Worm (Caenorhabditis elegans) whole organism, L4 larva: ENCODE data around the gene ric-7.

Experiments used
- F44E2.7 ChIP-seq: fragments of 200-800 bp; sonication (Bioruptor generic); IDR thresholded peaks from 2 replicates; pipeline ENCODE4 v2.1.2; 2022; ENCODE audit warnings: missing genetic modification characterization, missing compliant biosample characterization
- F49E8.2 ChIP-seq: sonication (generic microtip); optimal IDR thresholded peaks from 2 replicates; lab custom pipeline; 2016; ENCODE audit warnings: missing compliant biosample characterization, mild to moderate bottlenecking, missing genetic modification characterization, borderline replicate concordance
- T20F7.1 ChIP-seq: fragments of 200-800 bp; sonication (Bioruptor generic); optimal IDR thresholded peaks from 2 replicates; lab custom pipeline; 2018; ENCODE audit warnings: mild to moderate bottlenecking, missing genetic modification characterization, missing compliant biosample characterization
- T26A8.4 ChIP-seq: fragments of 200-800 bp; sonication (Bioruptor generic); IDR thresholded peaks from 2 replicates; pipeline ENCODE4 v1.3.6; 2022; ENCODE audit warnings: missing genetic modification characterization, missing compliant biosample characterization
- Y75B8A.6 ChIP-seq: fragments of 200-800 bp; sonication (Bioruptor generic); IDR thresholded peaks from 2 replicates; pipeline ENCODE4 v1.3.6; 2022; ENCODE audit warnings: missing genetic modification reagents, missing genetic modification characterization, missing compliant biosample characterization
- ZK337.2 ChIP-seq: fragments of 200-800 bp; sonication (Bioruptor generic); IDR thresholded peaks from 2 replicates; pipeline ENCODE4 v1.3.6; 2022; ENCODE audit warnings: missing genetic modification reagents, missing genetic modification characterization, missing compliant biosample characterization
- aly-2 ChIP-seq: sonication (generic microtip); optimal IDR thresholded peaks from 2 replicates; lab custom pipeline; 2018; ENCODE audit warnings: missing biosample characterization, missing genetic modification characterization
- ceh-44 ChIP-seq: fragments of 200-800 bp; sonication (Bioruptor generic); IDR thresholded peaks from 2 replicates; pipeline ENCODE4 v1.3.6; 2022; ENCODE audit warnings: missing genetic modification reagents, missing genetic modification characterization, missing compliant biosample characterization
- ceh-62 ChIP-seq: sonication (generic microtip); optimal IDR thresholded peaks from 2 replicates; lab custom pipeline; 2017; ENCODE audit warnings: missing biosample characterization, missing genetic modification characterization
- ces-1 ChIP-seq: fragments of 150-350 bp; sonication (generic microtip); optimal IDR thresholded peaks from 4 replicates; lab custom pipeline; 2014; ENCODE audit warnings: missing biosample characterization, missing genetic modification reagents, missing genetic modification characterization
- cey-2 ChIP-seq: sonication (generic microtip); optimal IDR thresholded peaks from 3 replicates; lab custom pipeline; 2017; ENCODE audit warnings: missing genetic modification characterization, mild to moderate bottlenecking, missing compliant biosample characterization, antibody characterized with exemption, borderline replicate concordance; ENCODE audit not compliant: insufficient read depth
- ctbp-1 ChIP-seq: fragments of 200-800 bp; sonication (Bioruptor generic); IDR thresholded peaks from 2 replicates; pipeline ENCODE4 v1.3.6; 2022; ENCODE audit warnings: missing genetic modification reagents, missing genetic modification characterization, missing compliant biosample characterization
- daf-8 ChIP-seq: fragments of 200-800 bp; sonication (Bioruptor generic); IDR thresholded peaks from 2 replicates; pipeline ENCODE4 v1.3.6; 2022; ENCODE audit warnings: missing genetic modification characterization, missing compliant biosample characterization
- dmd-6 ChIP-seq: fragments of 200-800 bp; sonication (Bioruptor generic); IDR thresholded peaks from 2 replicates; pipeline ENCODE4 v1.3.6; 2022; ENCODE audit warnings: missing genetic modification reagents, missing genetic modification characterization, missing compliant biosample characterization
- dmd-9 ChIP-seq: fragments of 200-800 bp; sonication (Bioruptor generic); IDR thresholded peaks from 2 replicates; pipeline ENCODE4 v1.3.6; 2022; ENCODE audit warnings: missing genetic modification reagents, missing genetic modification characterization, missing compliant biosample characterization
- duxl-1 ChIP-seq: sonication (generic microtip); optimal IDR thresholded peaks from 2 replicates; lab custom pipeline; 2016; ENCODE audit warnings: mild to moderate bottlenecking, missing genetic modification characterization, moderate library complexity, missing compliant biosample characterization; ENCODE audit not compliant: poor library complexity
- dve-1 ChIP-seq: sonication (generic microtip); optimal IDR thresholded peaks from 2 replicates; lab custom pipeline; 2017; ENCODE audit warnings: antibody characterized with exemption, mild to moderate bottlenecking, missing genetic modification characterization, missing compliant biosample characterization; ENCODE audit not compliant: insufficient read depth
- egl-43 ChIP-seq: fragments of 200-800 bp; sonication (Bioruptor generic); IDR thresholded peaks from 2 replicates; pipeline ENCODE4 v1.3.6; 2022; ENCODE audit warnings: missing genetic modification reagents, missing genetic modification characterization, missing compliant biosample characterization
- fkh-10 ChIP-seq: fragments of 150-350 bp; optimal IDR thresholded peaks from 2 replicates; lab custom pipeline; 2014; ENCODE audit warnings: missing biosample characterization, missing genetic modification reagents, missing genetic modification characterization
- jun-1 ChIP-seq: fragments of 150-350 bp; optimal IDR thresholded peaks from 2 replicates; lab custom pipeline; 2014; ENCODE audit warnings: missing biosample characterization, missing genetic modification reagents, missing genetic modification characterization
- lim-7 ChIP-seq: fragments of 200-800 bp; sonication (Bioruptor generic); IDR thresholded peaks from 2 replicates; pipeline ENCODE4 v1.3.6; 2022; ENCODE audit warnings: missing genetic modification characterization, missing compliant biosample characterization
- lin-29 ChIP-seq: fragments of 200-800 bp; sonication (Bioruptor generic); IDR thresholded peaks from 2 replicates; pipeline ENCODE4 v1.3.6; 2022; ENCODE audit warnings: missing genetic modification reagents, missing genetic modification characterization, missing compliant biosample characterization
- lin-38 ChIP-seq: fragments of 200-800 bp; sonication (Bioruptor generic); IDR thresholded peaks from 2 replicates; pipeline ENCODE4 v1.3.6; 2022; ENCODE audit warnings: missing genetic modification reagents, missing genetic modification characterization, missing compliant biosample characterization
- madf-5 ChIP-seq, 2 experiments: fragments of 200-800 bp; sonication (Bioruptor generic); IDR thresholded peaks; 2 replicates each; pipeline ENCODE4 v1.3.6; 2022; ENCODE audit warnings: missing compliant biosample characterization in 2 of 2, missing genetic modification characterization in 2 of 2
- mdt-29 ChIP-seq: fragments of 200-800 bp; sonication (Bioruptor generic); IDR thresholded peaks from 2 replicates; pipeline ENCODE4 v1.3.6; 2022; ENCODE audit warnings: missing genetic modification reagents, missing genetic modification characterization, missing compliant biosample characterization
- mep-1 ChIP-seq: fragments of 150-350 bp; sonication (generic microtip); optimal IDR thresholded peaks from 3 replicates; lab custom pipeline; 2014; ENCODE audit warnings: missing biosample characterization, missing genetic modification characterization
- mes-2 ChIP-seq: sonication (generic microtip); optimal IDR thresholded peaks from 2 replicates; lab custom pipeline; 2016; ENCODE audit warnings: missing genotype, mild to moderate bottlenecking, missing genetic modification characterization, missing compliant biosample characterization; ENCODE audit not compliant: poor library complexity, severe bottlenecking
- mxl-3 ChIP-seq: fragments of 200-800 bp; sonication (Bioruptor generic); optimal IDR thresholded peaks from 2 replicates; lab custom pipeline; 2018; ENCODE audit warnings: mild to moderate bottlenecking, missing genetic modification characterization, missing compliant biosample characterization
- nhr-102 ChIP-seq: sonication (generic microtip); optimal IDR thresholded peaks from 2 replicates; lab custom pipeline; 2016; ENCODE audit warnings: mild to moderate bottlenecking, missing genetic modification characterization, moderate library complexity, missing compliant biosample characterization
- nhr-237 ChIP-seq: sonication (generic microtip); optimal IDR thresholded peaks from 2 replicates; lab custom pipeline; 2017; ENCODE audit warnings: missing biosample characterization, missing genetic modification characterization
- nhr-25 ChIP-seq: sonication (generic microtip); optimal IDR thresholded peaks from 2 replicates; lab custom pipeline; 2017; ENCODE audit warnings: missing genetic modification characterization, mild to moderate bottlenecking, missing compliant biosample characterization, antibody characterized with exemption, moderate library complexity, borderline replicate concordance; ENCODE audit not compliant: insufficient read depth
- nhr-41 ChIP-seq: fragments of 200-800 bp; sonication (Bioruptor generic); IDR thresholded peaks from 2 replicates; pipeline ENCODE4 v1.3.6; 2022; ENCODE audit warnings: missing genetic modification reagents, missing genetic modification characterization, missing compliant biosample characterization
- nhr-6 ChIP-seq: fragments of 150-350 bp; optimal IDR thresholded peaks from 2 replicates; lab custom pipeline; 2014; ENCODE audit warnings: missing biosample characterization, missing genetic modification characterization
- php-3 ChIP-seq: fragments of 200-800 bp; sonication (Bioruptor generic); IDR thresholded peaks from 2 replicates; pipeline ENCODE4 v1.3.6; 2022; ENCODE audit warnings: missing genetic modification reagents, missing genetic modification characterization, missing compliant biosample characterization
- saeg-2 ChIP-seq: fragments of 200-800 bp; sonication (Bioruptor generic); IDR thresholded peaks from 2 replicates; pipeline ENCODE4 v1.3.6; 2022; ENCODE audit warnings: missing genetic modification reagents, missing genetic modification characterization, missing compliant biosample characterization
- set-16 ChIP-seq: fragments of 200-800 bp; sonication (Bioruptor generic); IDR thresholded peaks from 2 replicates; pipeline ENCODE4 v1.3.6; 2022; ENCODE audit warnings: missing genetic modification reagents, missing genetic modification characterization, missing compliant biosample characterization
- tag-97 ChIP-seq: fragments of 200-800 bp; sonication (Bioruptor generic); IDR thresholded peaks from 2 replicates; pipeline ENCODE4 v1.3.6; 2022; ENCODE audit warnings: missing genetic modification characterization, missing compliant biosample characterization
- tra-1 ChIP-seq: fragments of 200-800 bp; sonication (Bioruptor generic); IDR thresholded peaks from 2 replicates; pipeline ENCODE4 v1.3.6; 2022; ENCODE audit warnings: missing genetic modification reagents, missing genetic modification characterization, missing compliant biosample characterization
- unc-130 ChIP-seq: sonication (generic microtip); optimal IDR thresholded peaks from 2 replicates; lab custom pipeline; 2016; ENCODE audit warnings: missing genetic modification reagents, missing genetic modification characterization, missing compliant biosample characterization
- vab-7 ChIP-seq: fragments of 200-800 bp; sonication (Bioruptor generic); IDR thresholded peaks from 2 replicates; pipeline ENCODE4 v1.3.6; 2022; ENCODE audit warnings: missing genetic modification reagents, missing genetic modification characterization, missing compliant biosample characterization

The ric-7 gene

ce11 chrV:14038328-14039084 lies 32.8 kb upstream of the ric-7 start, which contains the start of gene vps-39 (continued):
- peak; percentile 89 for TF ChIP-seq ceh-44 (GFP tag; lab: Robert Waterston, UW)
- 0 out of 2 replicates have a peak, but pooled peaks have one; percentile 51 for TF ChIP-seq lim-7 (GFP tag; lab: Robert Waterston, UW)
- TF ChIP-seq dve-1 (tag; lab: Kevin White, UChicago), result peak; percentile 3
- TF ChIP-seq saeg-2, result peak; percentile 92
- TF ChIP-seq mep-1 (tag; lab: Kevin White, UChicago), result peak; percentile 51
- peak; percentile 47 for TF ChIP-seq duxl-1 (tag; lab: Kevin White, UChicago)
- peak; percentile 71; the same call in 1 of the 2 replicates for TF ChIP-seq daf-8 (GFP tag; lab: Robert Waterston, UW)
- TF ChIP-seq Y75B8A.6, result 0 out of 2 replicates have a peak, but pooled peaks have one; percentile 54
- TF ChIP-seq dmd-9 (GFP tag; lab: Robert Waterston, UW), result peak; percentile 93
- TF ChIP-seq php-3 (GFP tag; lab: Robert Waterston, UW), result peak; percentile 86
- peak; percentile 96 for TF ChIP-seq T26A8.4 (GFP tag; lab: Robert Waterston, UW)
- peak; percentile 99 for TF ChIP-seq lin-38 (GFP tag; lab: Robert Waterston, UW)
- peak; percentile 72; the same call in 1 of the 2 replicates for TF ChIP-seq nhr-41 (GFP tag; lab: Robert Waterston, UW)
- TF ChIP-seq nhr-102 (tag; lab: Kevin White, UChicago), result peak; percentile 45
- 0 out of 2 replicates have a peak, but pooled peaks have one; percentile 42 for TF ChIP-seq tag-97 (GFP tag; lab: Robert Waterston, UW)
- TF ChIP-seq set-16 (GFP tag; lab: Robert Waterston, UW), result peak; percentile 87
- TF ChIP-seq F44E2.7 (GFP tag; lab: Robert Waterston, UW), result peak; percentile 66; the same call in 1 of the 2 replicates
- peak; percentile 92 for TF ChIP-seq egl-43 (GFP tag; lab: Robert Waterston, UW)
- TF ChIP-seq unc-130, result peak; percentile 43
- peak; percentile 89 for TF ChIP-seq dmd-6 (GFP tag; lab: Robert Waterston, UW)
- peak; percentile 57 for TF ChIP-seq mes-2 (tag; lab: Kevin White, UChicago)
- peak; percentile 76; the same call in 1 of the 2 replicates for TF ChIP-seq tra-1
- TF ChIP-seq mdt-29 (GFP tag; lab: Robert Waterston, UW), result peak; percentile 83
- TF ChIP-seq ZK337.2 (GFP tag; lab: Robert Waterston, UW), result 0 out of 2 replicates have a peak, but pooled peaks have one; percentile 67
- peak; percentile 95 for TF ChIP-seq vab-7 (GFP tag; lab: Robert Waterston, UW)
- TF ChIP-seq lin-29 (GFP tag; lab: Robert Waterston, UW), result peak; percentile 86

- no peak for TF ChIP-seq duxl-1 (tag; lab: Kevin White, UChicago)
- TF ChIP-seq ceh-62 (tag; lab: Kevin White, UChicago), result no peak
- no peak for TF ChIP-seq jun-1 (tag; lab: Kevin White, UChicago)
- no peak for TF ChIP-seq nhr-25 (tag; lab: Kevin White, UChicago)
- no peak for TF ChIP-seq nhr-102 (tag; lab: Kevin White, UChicago)
- TF ChIP-seq F49E8.2 (tag; lab: Kevin White, UChicago), result no peak
- no peak for TF ChIP-seq cey-2 (tag; lab: Kevin White, UChicago)
- no peak for TF ChIP-seq mxl-3 (GFP tag; lab: Kevin White, UChicago)
- TF ChIP-seq fkh-10, result no peak
- no peak for TF ChIP-seq madf-5 (GFP tag; IDR thresholded peaks at IDR 0.05; lab: Robert Waterston, UW)
- TF ChIP-seq ctbp-1, result no peak
- no peak for TF ChIP-seq aly-2 (tag; lab: Kevin White, UChicago)
- TF ChIP-seq lin-38 (GFP tag; lab: Robert Waterston, UW), result no peak
- TF ChIP-seq nhr-6 (tag; lab: Kevin White, UChicago), result no peak
- TF ChIP-seq T20F7.1 (GFP tag; lab: Kevin White, UChicago), result no peak
- no peak for TF ChIP-seq nhr-41 (GFP tag; lab: Robert Waterston, UW)
- TF ChIP-seq ces-1, result no peak
- no peak for TF ChIP-seq nhr-237 (tag; lab: Kevin White, UChicago)
Measured at ce11 chrV:14033649-14034048, 27.9 kb upstream of the ric-7 start, which contains the start of gene ins-10. TSS of gene ins-10 (plus strand) at chrV:14033949.
